Fruit fly (Drosophila melanogaster): ENCODE measurements around the gene CG42467.

Gene CG42467

DNA sequence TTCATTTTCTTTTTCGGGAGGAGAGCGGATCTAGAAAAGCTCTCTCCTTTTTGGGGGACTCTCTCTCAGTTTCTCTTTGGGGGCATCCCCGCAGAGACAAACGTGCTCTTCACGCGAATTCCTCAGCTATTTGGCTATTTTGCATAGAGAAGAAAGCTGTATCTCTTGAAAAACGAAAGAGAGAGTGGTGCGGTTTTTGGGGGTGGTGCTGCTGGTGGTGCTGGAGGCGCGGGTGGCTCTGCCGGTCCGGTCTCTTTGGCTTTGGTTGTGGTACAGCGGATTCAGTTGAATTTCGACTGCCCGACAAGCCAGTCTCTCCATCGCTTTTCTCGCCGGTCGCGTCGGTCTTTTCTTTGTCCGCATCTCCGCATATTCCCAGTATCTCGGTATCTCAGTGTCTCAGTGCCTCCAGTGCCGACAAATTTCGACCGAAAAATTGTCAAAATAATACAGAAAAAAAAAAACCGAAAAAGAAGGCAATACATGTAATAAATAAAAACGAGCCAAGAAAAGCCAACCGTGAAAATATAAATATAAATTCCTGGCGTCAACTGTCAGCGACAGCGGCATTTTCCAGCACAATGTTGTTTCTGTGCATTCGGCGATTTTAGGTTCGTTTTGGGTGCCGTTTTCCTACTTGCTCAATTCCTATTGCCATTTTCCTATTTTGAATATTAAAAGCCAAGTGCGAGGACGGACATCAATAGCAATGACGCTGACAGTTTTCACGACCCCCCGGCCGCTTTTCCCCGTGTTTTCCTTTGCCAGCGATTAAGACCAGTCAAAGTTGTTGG is 29.3 kb downstream of the CG42467 start, which contains the start of gene CG10019 (continued):
- TF ChIP-seq CG6854 (GFP tag; optimal IDR thresholded peaks at IDR 0.05) = no peak

DNA sequence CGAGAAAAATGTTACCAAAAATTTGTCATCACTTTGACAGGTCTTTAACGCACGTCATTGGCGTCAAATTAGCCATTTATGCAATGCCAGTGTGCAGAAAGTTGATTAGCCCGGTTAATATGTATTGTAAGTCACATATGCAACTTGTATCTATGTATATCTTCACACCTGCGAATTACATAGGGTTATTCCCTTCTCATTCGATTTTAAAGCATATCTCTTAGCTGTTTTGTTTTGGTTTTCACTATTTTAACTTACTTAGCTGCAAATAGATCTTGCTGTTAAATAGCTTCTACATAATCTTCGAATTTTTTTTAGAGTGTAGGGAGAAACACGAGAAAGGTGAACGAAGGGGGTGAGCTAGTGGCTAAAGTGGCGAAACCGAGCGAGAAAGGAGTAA is 30.0 kb downstream of the CG42467 start:
- TF ChIP-seq Hr38 (GFP tag; optimal IDR thresholded peaks at IDR 0.05) = no peak
- peak in 1 of 2 experiments; percentile 42 for TF ChIP-seq salr (GFP tag; optimal IDR thresholded peaks at IDR 0.05)
- TF ChIP-seq CG8119 (GFP tag; IDR thresholded peaks at IDR 0.05) = peak; percentile 71
- TF ChIP-seq net (GFP tag; optimal IDR thresholded peaks at IDR 0.05) = no peak
- TF ChIP-seq CG15336 (GFP tag; IDR thresholded peaks at IDR 0.05) = peak; percentile 62
- peak; percentile 90 for TF ChIP-seq CG32006 (GFP tag; optimal IDR thresholded peaks at IDR 0.05)
- TF ChIP-seq dac (GFP tag; optimal IDR thresholded peaks at IDR 0.05) = peak; percentile 74
- TF ChIP-seq CG10631 (GFP tag; optimal IDR thresholded peaks at IDR 0.05) = peak; percentile 1
- no peak for TF ChIP-seq lz (GFP tag; optimal IDR thresholded peaks at IDR 0.05)
- TF ChIP-seq OdsH (GFP tag; optimal IDR thresholded peaks at IDR 0.05) = no peak
- no peak for TF ChIP-seq achi (GFP tag; optimal IDR thresholded peaks at IDR 0.05)
- TF ChIP-seq CG6276 (GFP tag; optimal IDR thresholded peaks at IDR 0.05) = peak; percentile 74
- TF ChIP-seq CG4318 (GFP tag; optimal IDR thresholded peaks at IDR 0.05) = peak; percentile 74
- TF ChIP-seq CG3919 (GFP tag; optimal IDR thresholded peaks at IDR 0.05) = peak; percentile 13
- no peak for TF ChIP-seq CG7368 (GFP tag; optimal IDR thresholded peaks at IDR 0.05)
- no peak for TF ChIP-seq cyc (GFP tag; optimal IDR thresholded peaks at IDR 0.05)
- no peak for TF ChIP-seq Met (GFP tag; optimal IDR thresholded peaks at IDR 0.05)
- 0 out of 3 replicates have a peak, but pooled peaks have one; percentile 43 for TF ChIP-seq eg (GFP tag; IDR thresholded peaks at IDR 0.05)
- no peak for TF ChIP-seq Sox14 (GFP tag; optimal IDR thresholded peaks at IDR 0.05)
- peak; percentile 44 for TF ChIP-seq Lpt (GFP tag; optimal IDR thresholded peaks at IDR 0.05)
- peak; percentile 85 for TF ChIP-seq Hr4 (GFP tag; optimal IDR thresholded peaks at IDR 0.05)
- TF ChIP-seq pdm3 (GFP tag; optimal IDR thresholded peaks at IDR 0.05) = peak; percentile 0
- TF ChIP-seq CG6854 (GFP tag; optimal IDR thresholded peaks at IDR 0.05) = no peak
- no peak for TF ChIP-seq CG1621 (tag; optimal IDR thresholded peaks at IDR 0.05)
- TF ChIP-seq Eip78C (GFP tag) = peak; percentile 48

DNA sequence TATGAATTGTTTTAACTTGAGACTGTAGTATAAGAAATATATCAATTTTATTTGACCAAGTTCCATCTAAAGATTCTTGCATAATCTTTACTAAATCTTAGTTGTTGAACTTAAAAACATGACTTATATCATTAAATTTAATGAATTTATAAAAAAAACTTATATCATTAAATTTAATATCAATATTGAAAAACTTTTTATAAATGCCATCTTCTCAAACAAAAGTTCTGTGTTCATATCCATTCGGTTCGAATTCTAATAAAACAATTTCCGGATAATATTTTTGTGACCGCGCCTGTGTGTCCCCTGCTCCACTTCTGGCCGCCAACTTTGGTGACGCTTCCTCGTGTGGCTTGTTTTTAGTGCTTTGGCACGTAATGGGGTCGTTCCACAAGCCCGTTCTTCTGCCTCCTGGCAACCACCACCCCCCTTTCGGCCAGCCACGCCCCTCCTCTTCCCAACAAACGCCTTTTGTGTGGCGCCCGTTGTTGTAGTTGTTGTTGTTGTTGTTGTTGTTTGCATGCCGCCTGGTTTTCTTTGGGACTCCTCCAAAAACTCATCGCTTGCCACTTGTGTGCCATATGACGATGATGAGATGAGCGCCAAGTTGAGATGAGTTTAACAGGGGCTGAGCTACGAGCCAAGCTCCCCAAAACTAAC is 36.0 kb downstream of the CG42467 start:
- TF ChIP-seq CG8632 (GFP tag; optimal IDR thresholded peaks at IDR 0.05) (peak; percentile 3), cyc (GFP tag; optimal IDR thresholded peaks at IDR 0.05) (no peak), Sox15 (GFP tag; optimal IDR thresholded peaks at IDR 0.05) (no peak), net (GFP tag; optimal IDR thresholded peaks at IDR 0.05) (no peak), Eip93F (GFP tag; optimal IDR thresholded peaks at IDR 0.05) (no peak), Sox14 (GFP tag; optimal IDR thresholded peaks at IDR 0.05) (no peak), fd85E (GFP tag; optimal IDR thresholded peaks at IDR 0.05) (no peak), Smox (GFP tag; optimal IDR thresholded peaks at IDR 0.05) (no peak), CG10631 (GFP tag; optimal IDR thresholded peaks at IDR 0.05) (no peak), Met (GFP tag; optimal IDR thresholded peaks at IDR 0.05) (no peak), CG16779 (tag; optimal IDR thresholded peaks at IDR 0.05) (no peak), CG3032 (tag; optimal IDR thresholded peaks at IDR 0.05) (peak; percentile 4), OdsH (GFP tag; optimal IDR thresholded peaks at IDR 0.05) (peak; percentile 29), CG8119 (GFP tag; IDR thresholded peaks at IDR 0.05) (no peak), CG6808 (GFP tag; optimal IDR thresholded peaks at IDR 0.05) (no peak), svp (GFP tag) (peak; percentile 56), salr (GFP tag; optimal IDR thresholded peaks at IDR 0.05) (peak in 1 of 2 experiments; percentile 32), CG4318 (GFP tag; optimal IDR thresholded peaks at IDR 0.05) (no peak), CG11294 (GFP tag; IDR thresholded peaks at IDR 0.05) (no peak), CG10669 (GFP tag; optimal IDR thresholded peaks at IDR 0.05) (no peak), fd59A (GFP tag; optimal IDR thresholded peaks at IDR 0.05) (no peak), acj6 (GFP tag; optimal IDR thresholded peaks at IDR 0.05) (peak; percentile 10), Ets21C (GFP tag; optimal IDR thresholded peaks at IDR 0.05) (no peak), achi (GFP tag; optimal IDR thresholded peaks at IDR 0.05) (peak; percentile 39), dsx (GFP tag; optimal IDR thresholded peaks at IDR 0.05; ENCODE audit: poor library complexity, severe bottlenecking) (no peak), CG32006 (GFP tag; optimal IDR thresholded peaks at IDR 0.05) (peak; percentile 61), Eip78C (GFP tag) (peak; percentile 81), CG6276 (GFP tag; optimal IDR thresholded peaks at IDR 0.05) (peak; percentile 36), CG6854 (GFP tag; optimal IDR thresholded peaks at IDR 0.05) (no peak), CG7368 (GFP tag; optimal IDR thresholded peaks at IDR 0.05) (no peak), CG15336 (GFP tag; IDR thresholded peaks at IDR 0.05) (no peak), CG6792 (GFP tag; optimal IDR thresholded peaks at IDR 0.05) (no peak), Hr39 (GFP tag; optimal IDR thresholded peaks at IDR 0.05) (no peak), CG3919 (GFP tag; optimal IDR thresholded peaks at IDR 0.05) (peak; percentile 36), Ets96B (tag; optimal IDR thresholded peaks at IDR 0.05) (peak; percentile 27), Eip75B (GFP tag; optimal IDR thresholded peaks at IDR 0.05) (no peak)
